Comparison of ENCODE assay signal across 2 worm cellular contexts in the genomic region with DNA sequence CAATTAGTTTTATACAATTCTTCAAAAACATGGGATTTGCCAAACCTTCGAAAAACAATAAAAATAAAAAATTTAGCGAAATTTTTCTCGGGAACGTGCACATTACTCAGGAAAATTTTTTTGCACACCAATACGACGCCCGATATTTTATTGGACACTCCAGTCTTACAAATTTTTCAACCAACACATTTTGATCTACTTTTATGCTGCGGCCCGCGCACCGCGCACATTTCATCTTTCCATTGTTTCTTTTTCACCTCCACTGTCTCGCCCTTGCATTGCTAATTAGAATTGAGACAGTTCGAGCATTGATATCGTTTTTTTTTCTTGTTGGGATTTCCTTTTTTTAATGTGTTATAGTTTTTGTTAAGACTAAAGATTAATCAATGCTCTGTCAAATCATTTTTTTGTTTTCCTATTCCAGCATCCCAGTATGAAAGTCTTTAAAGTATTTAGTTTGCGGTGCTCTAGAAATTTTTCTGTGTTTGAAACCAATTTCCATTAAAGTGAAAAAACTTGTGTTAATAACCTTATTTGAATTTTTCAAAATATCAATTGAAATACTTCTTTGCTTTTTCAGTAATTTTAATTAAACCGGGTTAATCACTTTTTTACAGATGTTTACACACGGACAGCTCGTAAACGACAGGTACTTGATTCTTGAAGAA.
A peak's percentile ranks its signal among the peaks of the same experiment; 100 is the strongest.
TF ChIP-seq lines count a peak whose summit lies in the region.

A gene (plus strand): TSS at position 618 of the 668 bp plus-strand sequence.

TF ChIP-seq in whole organism, L4 larva, 104 proteins besides CTCF, POLR2A, EP300 and RAD21:
- no peak for TF ChIP-seq spr-3 (GFP tag; optimal IDR thresholded peaks at IDR 0.05; lab: Kevin White, UChicago)
- TF ChIP-seq ZK337.2 (GFP tag; IDR thresholded peaks at IDR 0.05; lab: Robert Waterston, UW): no peak
- no peak for TF ChIP-seq lin-39 (tag; optimal IDR thresholded peaks at IDR 0.05; lab: Kevin White, UChicago)
- TF ChIP-seq Y5F2A.4 (GFP tag; optimal IDR thresholded peaks at IDR 0.05; lab: Kevin White, UChicago): no peak
- TF ChIP-seq zfp-3 (GFP tag; conservative IDR thresholded peaks at IDR 0.05; lab: Robert Waterston, UW): no peak
- peak; percentile 58 for TF ChIP-seq aha-1 (tag; lab: Kevin White, UChicago)

TF ChIP-seq in whole organism, young adult, 124 proteins besides CTCF, POLR2A, EP300 and RAD21:
- peak; percentile 77 for TF ChIP-seq madf-6 (GFP tag; IDR thresholded peaks at IDR 0.05; lab: Robert Waterston, UW)
- TF ChIP-seq dpl-1 (GFP tag; optimal IDR thresholded peaks at IDR 0.05; lab: Kevin White, UChicago): peak; percentile 48
- TF ChIP-seq ztf-6 (GFP tag; IDR thresholded peaks at IDR 0.05; lab: Robert Waterston, UW): no peak
- TF ChIP-seq nhr-179 (tag; optimal IDR thresholded peaks at IDR 0.05; lab: Kevin White, UChicago): no peak
- TF ChIP-seq F55B11.4 (tag; optimal IDR thresholded peaks at IDR 0.05; lab: Kevin White, UChicago; ENCODE audit: borderline replicate concordance, insufficient read depth): no peak
- TF ChIP-seq xnd-1 (tag; optimal IDR thresholded peaks at IDR 0.05; lab: Kevin White, UChicago): peak; percentile 17
- peak; percentile 77 for TF ChIP-seq efl-1 (GFP tag; optimal IDR thresholded peaks at IDR 0.05; lab: Kevin White, UChicago)
- TF ChIP-seq B0261.1 (tag; optimal IDR thresholded peaks at IDR 0.05; lab: Kevin White, UChicago): no peak
- no peak for TF ChIP-seq nfyb-1 (GFP tag; IDR thresholded peaks at IDR 0.05; lab: Robert Waterston, UW)
- no peak for TF ChIP-seq him-1 (tag; optimal IDR thresholded peaks at IDR 0.05; lab: Kevin White, UChicago)
- TF ChIP-seq C17E4.6 (GFP tag; IDR thresholded peaks at IDR 0.05; lab: Robert Waterston, UW): no peak
- peak; percentile 56; the same call in 1 of the 2 replicates for TF ChIP-seq madf-8 (GFP tag; conservative IDR thresholded peaks at IDR 0.05; lab: Robert Waterston, UW)
- TF ChIP-seq lir-1 (GFP tag; conservative IDR thresholded peaks at IDR 0.05; lab: Robert Waterston, UW): no peak
- no peak for TF ChIP-seq lsy-27 (tag; optimal IDR thresholded peaks at IDR 0.05; lab: Kevin White, UChicago; ENCODE audit: borderline replicate concordance, insufficient read depth)
- no peak for TF ChIP-seq nfya-2 (GFP tag; IDR thresholded peaks at IDR 0.05; lab: Robert Waterston, UW)
- peak; percentile 28; the same call in 1 of the 2 replicates for TF ChIP-seq D2030.7 (GFP tag; IDR thresholded peaks at IDR 0.05; lab: Robert Waterston, UW)
